Fruit fly (Drosophila melanogaster) whole organism, embryonic: ENCODE measurements around the gene CG17633.

Experiments
- Atf6 ChIP-seq: fragments of 200-800 bp; sonication (Bioruptor generic); IDR thresholded peaks from 2 replicates; pipeline ENCODE4 v1.3.6; 2022; ENCODE audit warnings: missing biosample characterization, missing genetic modification characterization
- Bdp1 ChIP-seq: fragments of 200-800 bp; sonication (Bioruptor generic); optimal IDR thresholded peaks from 3 replicates; lab custom pipeline; 2016; ENCODE audit warnings: missing biosample characterization, missing genetic modification characterization
- CG10366 ChIP-seq: fragments of 200-800 bp; sonication (Bioruptor generic); IDR thresholded peaks from 2 replicates; pipeline ENCODE4 v1.3.6; 2022; ENCODE audit warnings: missing biosample characterization, missing genetic modification characterization
- CG10431 ChIP-seq: fragments of 200-800 bp; sonication (Bioruptor generic); optimal IDR thresholded peaks from 3 replicates; lab custom pipeline; 2018; ENCODE audit warnings: missing biosample characterization, mild to moderate bottlenecking, missing genetic modification characterization
- CG11247 ChIP-seq: fragments of 200-800 bp; sonication (Bioruptor generic); IDR thresholded peaks from 2 replicates; pipeline ENCODE4 v1.3.6; 2022; ENCODE audit warnings: missing biosample characterization, missing genetic modification characterization
- CG12391 ChIP-seq: fragments of 200-800 bp; sonication (Bioruptor generic); optimal IDR thresholded peaks from 3 replicates; lab custom pipeline; 2018; ENCODE audit warnings: missing biosample characterization, mild to moderate bottlenecking, missing genetic modification characterization, moderate library complexity
- CG13775 ChIP-seq: fragments of 200-800 bp; sonication (Bioruptor generic); optimal IDR thresholded peaks from 3 replicates; lab custom pipeline; 2017; ENCODE audit warnings: missing biosample characterization, mild to moderate bottlenecking, missing genetic modification characterization
- CG14050 ChIP-seq: fragments of 200-800 bp; sonication (Bioruptor generic); IDR thresholded peaks from 3 replicates; pipeline ENCODE4 v1.3.6; 2022; ENCODE audit warnings: missing biosample characterization, missing genetic modification characterization
- CG15601 ChIP-seq: fragments of 200-800 bp; sonication (Bioruptor generic); optimal IDR thresholded peaks from 3 replicates; lab custom pipeline; 2019; ENCODE audit warnings: missing biosample characterization, mild to moderate bottlenecking, missing genetic modification characterization, moderate library complexity
- CG1647 ChIP-seq: fragments of 200-800 bp; sonication (Bioruptor generic); optimal IDR thresholded peaks from 3 replicates; lab custom pipeline; 2016; ENCODE audit warnings: missing biosample characterization, missing genetic modification characterization
- CG17829 ChIP-seq: fragments of 200-800 bp; optimal IDR thresholded peaks from 2 replicates; lab custom pipeline; 2019; ENCODE audit warnings: missing biosample characterization, mild to moderate bottlenecking, missing genetic modification characterization, moderate library complexity
- CG30431 ChIP-seq: fragments of 200-800 bp; sonication (Bioruptor generic); optimal IDR thresholded peaks from 2 replicates; lab custom pipeline; 2017; ENCODE audit warnings: missing biosample characterization, missing genetic modification characterization
- CG31388 ChIP-seq: fragments of 200-800 bp; sonication (Bioruptor generic); optimal IDR thresholded peaks from 2 replicates; lab custom pipeline; 2016; ENCODE audit warnings: missing biosample characterization, missing genetic modification characterization
- CG34422 ChIP-seq: fragments of 200-800 bp; sonication (Bioruptor generic); IDR thresholded peaks from 3 replicates; pipeline ENCODE4 v1.3.6; 2022; ENCODE audit warnings: missing biosample characterization, missing genetic modification characterization
- CG3847 ChIP-seq: fragments of 200-800 bp; sonication (Bioruptor generic); IDR thresholded peaks from 2 replicates; pipeline ENCODE4 v1.3.6; 2022; ENCODE audit warnings: missing biosample characterization, missing genetic modification characterization
- CG4360 ChIP-seq: fragments of 200-800 bp; sonication (Bioruptor generic); IDR thresholded peaks from 2 replicates; pipeline ENCODE4 v1.3.6; 2022; ENCODE audit warnings: missing biosample characterization, missing genetic modification characterization
- CG6683 ChIP-seq: fragments of 200-800 bp; sonication (Bioruptor generic); optimal IDR thresholded peaks from 2 replicates; lab custom pipeline; 2017; ENCODE audit warnings: missing biosample characterization, mild to moderate bottlenecking, missing genetic modification characterization, missing genetic modification reagents
- CG6689 ChIP-seq: fragments of 200-800 bp; sonication (Bioruptor generic); IDR thresholded peaks from 2 replicates; pipeline ENCODE4 v1.3.6; 2022; ENCODE audit warnings: missing biosample characterization, missing genetic modification characterization
- CG7839 ChIP-seq: fragments of 200-800 bp; sonication (Bioruptor generic); optimal IDR thresholded peaks from 3 replicates; lab custom pipeline; 2018; ENCODE audit warnings: missing biosample characterization, mild to moderate bottlenecking, missing genetic modification characterization, moderate library complexity
- CG8281 ChIP-seq: fragments of 200-800 bp; sonication (Bioruptor generic); optimal IDR thresholded peaks from 2 replicates; lab custom pipeline; 2018; ENCODE audit warnings: missing biosample characterization, mild to moderate bottlenecking, missing genetic modification characterization, moderate library complexity
- CG8924 ChIP-seq: fragments of 200-800 bp; optimal IDR thresholded peaks from 3 replicates; lab custom pipeline; 2019; ENCODE audit warnings: missing biosample characterization, mild to moderate bottlenecking, missing genetic modification characterization, moderate library complexity
- CG9876 ChIP-seq: fragments of 200-800 bp; sonication (Bioruptor generic); optimal IDR thresholded peaks from 2 replicates; lab custom pipeline; 2016; ENCODE audit warnings: missing biosample characterization, missing genetic modification characterization
- Camta ChIP-seq: fragments of 200-800 bp; sonication (Bioruptor generic); optimal IDR thresholded peaks from 2 replicates; lab custom pipeline; 2016; ENCODE audit warnings: missing biosample characterization, missing genetic modification characterization
- Dip2 ChIP-seq: fragments of 200-800 bp; sonication (Bioruptor generic); IDR thresholded peaks from 2 replicates; pipeline ENCODE4 v1.3.6; 2022; ENCODE audit warnings: missing biosample characterization, missing genetic modification characterization
- Hsf ChIP-seq: fragments of 200-800 bp; sonication (Bioruptor generic); optimal IDR thresholded peaks from 3 replicates; lab custom pipeline; 2016; ENCODE audit warnings: missing biosample characterization, missing genetic modification characterization
- Kr ChIP-seq: fragments of 200-800 bp; sonication (Bioruptor generic); optimal IDR thresholded peaks from 2 replicates; lab custom pipeline; 2017; ENCODE audit warnings: missing biosample characterization, mild to moderate bottlenecking, missing genetic modification characterization
- Nf-YB ChIP-seq: fragments of 200-800 bp; sonication (Bioruptor generic); optimal IDR thresholded peaks from 3 replicates; lab custom pipeline; 2019; ENCODE audit warnings: missing biosample characterization, mild to moderate bottlenecking, missing genetic modification characterization, moderate library complexity
- Opbp ChIP-seq: fragments of 200-800 bp; sonication (Bioruptor generic); IDR thresholded peaks from 3 replicates; pipeline ENCODE4 v1.3.6; 2022; ENCODE audit warnings: missing biosample characterization, missing genetic modification characterization; ENCODE audit not compliant: partially characterized antibody
- Ravus ChIP-seq: fragments of 200-800 bp; sonication (Bioruptor generic); IDR thresholded peaks from 2 replicates; pipeline ENCODE4 v1.3.6; 2022; ENCODE audit warnings: missing biosample characterization, missing genetic modification characterization
- Spps ChIP-seq: fragments of 200-800 bp; sonication (Bioruptor generic); optimal IDR thresholded peaks from 2 replicates; lab custom pipeline; 2018; ENCODE audit warnings: missing biosample characterization, mild to moderate bottlenecking, missing genetic modification characterization
- Sry-δ ChIP-seq: fragments of 200-800 bp; sonication (Bioruptor generic); optimal IDR thresholded peaks from 2 replicates; lab custom pipeline; 2016; ENCODE audit warnings: missing biosample characterization, missing genetic modification characterization
- Xbp1 ChIP-seq: fragments of 200-800 bp; sonication (Bioruptor generic); optimal IDR thresholded peaks from 3 replicates; lab custom pipeline; 2016; ENCODE audit warnings: missing biosample characterization, mild to moderate bottlenecking, missing genetic modification characterization
- ac ChIP-seq: fragments of 200-800 bp; sonication (Bioruptor generic); optimal IDR thresholded peaks from 3 replicates; lab custom pipeline; 2017; ENCODE audit warnings: missing biosample characterization, mild to moderate bottlenecking, missing genetic modification characterization
- al ChIP-seq: fragments of 200-800 bp; sonication (Bioruptor generic); IDR thresholded peaks from 2 replicates; pipeline ENCODE4 v1.3.6; 2022; ENCODE audit warnings: missing biosample characterization, missing genetic modification characterization
- bsh ChIP-seq, 2 experiments: fragments of 200-800 bp; sonication (Bioruptor generic); optimal IDR thresholded peaks; 2 replicates each; lab custom pipeline; 2017 to 2018; ENCODE audit warnings: mild to moderate bottlenecking in 2 of 2, missing biosample characterization in 2 of 2, missing genetic modification characterization in 2 of 2, moderate library complexity in 1 of 2
- cad ChIP-seq: fragments of >200 bp; optimal IDR thresholded peaks from 2 replicates; lab custom pipeline; 2017; ENCODE audit warnings: missing biosample characterization, missing genetic modification characterization
- chif ChIP-seq, 2 experiments: fragments of 200-800 bp; sonication (Bioruptor generic); optimal IDR thresholded peaks; 3 replicates each; lab custom pipeline; 2016; ENCODE audit warnings: missing biosample characterization in 2 of 2, missing genetic modification characterization in 2 of 2
- danr ChIP-seq: fragments of 200-800 bp; sonication (Bioruptor generic); IDR thresholded peaks from 2 replicates; pipeline ENCODE4 v1.3.6; 2022; ENCODE audit warnings: missing biosample characterization, missing genetic modification characterization
- dmrt11E ChIP-seq: fragments of 200-800 bp; sonication (Bioruptor generic); optimal IDR thresholded peaks from 3 replicates; lab custom pipeline; 2018; ENCODE audit warnings: missing biosample characterization, mild to moderate bottlenecking, missing genetic modification characterization, moderate library complexity
- dysf ChIP-seq: fragments of 200-800 bp; sonication (Bioruptor generic); IDR thresholded peaks from 3 replicates; pipeline ENCODE4 v1.3.6; 2022; ENCODE audit warnings: missing biosample characterization, missing genetic modification characterization
- emc ChIP-seq: fragments of 200-800 bp; sonication (Bioruptor generic); optimal IDR thresholded peaks from 2 replicates; lab custom pipeline; 2016; ENCODE audit warnings: missing biosample characterization, missing genetic modification characterization
- esg ChIP-seq: fragments of 200-800 bp; sonication (Bioruptor generic); conservative IDR thresholded peaks from 2 replicates; pipeline ENCODE4 v1.3.6; 2022; ENCODE audit warnings: missing biosample characterization, missing genetic modification characterization
- gcm ChIP-seq: fragments of 200-800 bp; sonication (Bioruptor generic); optimal IDR thresholded peaks from 2 replicates; lab custom pipeline; 2019; ENCODE audit warnings: missing biosample characterization, mild to moderate bottlenecking, missing genetic modification characterization, moderate library complexity
- nerfin-1 ChIP-seq: fragments of 200-800 bp; sonication (Bioruptor generic); optimal IDR thresholded peaks from 3 replicates; lab custom pipeline; 2019; ENCODE audit warnings: missing biosample characterization, mild to moderate bottlenecking, missing genetic modification characterization, moderate library complexity
- oc ChIP-seq: fragments of 200-800 bp; sonication (Bioruptor generic); optimal IDR thresholded peaks from 2 replicates; lab custom pipeline; 2018; ENCODE audit warnings: missing biosample characterization, mild to moderate bottlenecking, missing genetic modification characterization, moderate library complexity
- ro ChIP-seq: fragments of 200-800 bp; sonication (Bioruptor generic); IDR thresholded peaks from 2 replicates; pipeline ENCODE4 v1.3.6; 2022; ENCODE audit warnings: missing biosample characterization, missing genetic modification characterization
- sd ChIP-seq: fragments of 200-800 bp; sonication (Bioruptor generic); optimal IDR thresholded peaks from 3 replicates; lab custom pipeline; 2018; ENCODE audit warnings: missing biosample characterization, mild to moderate bottlenecking, missing genetic modification characterization, moderate library complexity
- sr ChIP-seq: fragments of 200-800 bp; sonication (Bioruptor generic); IDR thresholded peaks from 3 replicates; pipeline ENCODE4 v1.3.6; 2022; ENCODE audit warnings: missing biosample characterization, missing genetic modification characterization
- tll ChIP-seq, 2 experiments: fragments of 200-800 bp in 1 of 2; fragments of >200 bp in 1 of 2; sonication (Bioruptor generic) in 1 of 2; optimal IDR thresholded peaks; 2 replicates each; lab custom pipeline; 2017 to 2019; ENCODE audit warnings: missing biosample characterization in 2 of 2, missing genetic modification characterization in 2 of 2, mild to moderate bottlenecking in 1 of 2, moderate library complexity in 1 of 2

The CG17633 gene

dm6 chr2L:9757990-9758814, 10.7 kb upstream of the CG17633 start, which contains the start of gene zf30C (continued):
- peak; percentile 70 for TF ChIP-seq CG8924 (tag; lab: Kevin White, UChicago)
- TF ChIP-seq Opbp: peak; percentile 75
- peak; percentile 76 for TF ChIP-seq CG7839 (tag; lab: Kevin White, UChicago)
- peak; percentile 75 for TF ChIP-seq Sry-δ (GFP tag; lab: Kevin White, UChicago)
- peak; percentile 5 for TF ChIP-seq Spps (tag; lab: Kevin White, UChicago)
- peak; percentile 80 for TF ChIP-seq sr
- TF ChIP-seq CG10431: no peak
- TF ChIP-seq tll (GFP tag; optimal IDR thresholded peaks at IDR 0.05; lab: Kevin White, UChicago): no peak
- peak; percentile 73 for TF ChIP-seq CG6689 (GFP tag; lab: Robert Waterston, UW)
- TF ChIP-seq CG17829 (tag; lab: Kevin White, UChicago): peak; percentile 82
- TF ChIP-seq CG6683 (GFP tag; lab: Kevin White, UChicago): peak; percentile 51
- TF ChIP-seq CG11247 (GFP tag; lab: Robert Waterston, UW): peak; percentile 86
- 0 out of 2 replicates have a peak, but pooled peaks have one; percentile 30 for TF ChIP-seq ro
- TF ChIP-seq gcm: peak; percentile 26
- peak; percentile 85 for TF ChIP-seq emc (GFP tag; lab: Kevin White, UChicago)
- TF ChIP-seq CG15601 (tag; lab: Kevin White, UChicago): peak; percentile 48
- TF ChIP-seq oc (tag; lab: Kevin White, UChicago): peak; percentile 42
- peak; percentile 46 for TF ChIP-seq CG8281 (tag; lab: Kevin White, UChicago)
- peak; percentile 84 for TF ChIP-seq Camta (GFP tag; lab: Kevin White, UChicago)
- TF ChIP-seq Kr (GFP tag; lab: Kevin White, UChicago): no peak
- peak; percentile 47 for TF ChIP-seq dmrt11E (tag; lab: Kevin White, UChicago)
- no peak for TF ChIP-seq sd (tag; lab: Kevin White, UChicago)
- peak; percentile 49; the same call in 1 of the 2 replicates for TF ChIP-seq esg (GFP tag; lab: Robert Waterston, UW)
- peak; percentile 82 for TF ChIP-seq Atf6 (GFP tag; lab: Robert Waterston, UW)
- TF ChIP-seq ac: no peak
- peak; percentile 73 for TF ChIP-seq CG4360 (GFP tag; lab: Robert Waterston, UW)
- peak; percentile 85 for TF ChIP-seq CG9876 (GFP tag; lab: Kevin White, UChicago)
- peak; percentile 78 for TF ChIP-seq CG30431 (GFP tag; lab: Kevin White, UChicago)
- peak; percentile 71 for TF ChIP-seq Bdp1 (GFP tag; lab: Kevin White, UChicago)
- peak; percentile 33 for TF ChIP-seq Nf-YB
- TF ChIP-seq CG13775 (GFP tag; lab: Kevin White, UChicago): peak; percentile 89
- peak; percentile 95 for TF ChIP-seq Hsf (GFP tag; lab: Kevin White, UChicago)
- TF ChIP-seq CG1647 (GFP tag; lab: Kevin White, UChicago): peak; percentile 77
- TF ChIP-seq bsh (GFP tag; optimal IDR thresholded peaks at IDR 0.05; lab: Kevin White, UChicago): peak; percentile 7 to 77
- TF ChIP-seq CG10366: peak; percentile 82
- TF ChIP-seq chif (GFP tag; optimal IDR thresholded peaks at IDR 0.05; lab: Kevin White, UChicago): peak; percentile 80 to 89
- peak; percentile 87 for TF ChIP-seq CG34422
- TF ChIP-seq danr: peak; percentile 60; the same call in 1 of the 2 replicates
- TF ChIP-seq CG3847: peak; percentile 86
- TF ChIP-seq CG31388: peak; percentile 73
- TF ChIP-seq nerfin-1: no peak
- peak; percentile 82 for TF ChIP-seq al (GFP tag; lab: Robert Waterston, UW)
- TF ChIP-seq CG14050: peak; percentile 57; the same call in 2 of the 3 replicates
- TF ChIP-seq Ravus (GFP tag; lab: Robert Waterston, UW): peak; percentile 14; the same call in 1 of the 2 replicates
- TF ChIP-seq CG12391 (tag; lab: Kevin White, UChicago): peak; percentile 79
- TF ChIP-seq cad (GFP tag; lab: Kevin White, UChicago): no peak
- peak; percentile 94 for TF ChIP-seq Xbp1
- peak; percentile 82 for TF ChIP-seq dysf (GFP tag; lab: Robert Waterston, UW)
- no peak for TF ChIP-seq Dip2 (GFP tag; lab: Robert Waterston, UW)
